Fruit fly (Drosophila melanogaster): ENCODE data around the gene Mnt.
A peak's percentile ranks its signal among the peaks of the same experiment; 100 is the strongest.

Mnt gene

DNA sequence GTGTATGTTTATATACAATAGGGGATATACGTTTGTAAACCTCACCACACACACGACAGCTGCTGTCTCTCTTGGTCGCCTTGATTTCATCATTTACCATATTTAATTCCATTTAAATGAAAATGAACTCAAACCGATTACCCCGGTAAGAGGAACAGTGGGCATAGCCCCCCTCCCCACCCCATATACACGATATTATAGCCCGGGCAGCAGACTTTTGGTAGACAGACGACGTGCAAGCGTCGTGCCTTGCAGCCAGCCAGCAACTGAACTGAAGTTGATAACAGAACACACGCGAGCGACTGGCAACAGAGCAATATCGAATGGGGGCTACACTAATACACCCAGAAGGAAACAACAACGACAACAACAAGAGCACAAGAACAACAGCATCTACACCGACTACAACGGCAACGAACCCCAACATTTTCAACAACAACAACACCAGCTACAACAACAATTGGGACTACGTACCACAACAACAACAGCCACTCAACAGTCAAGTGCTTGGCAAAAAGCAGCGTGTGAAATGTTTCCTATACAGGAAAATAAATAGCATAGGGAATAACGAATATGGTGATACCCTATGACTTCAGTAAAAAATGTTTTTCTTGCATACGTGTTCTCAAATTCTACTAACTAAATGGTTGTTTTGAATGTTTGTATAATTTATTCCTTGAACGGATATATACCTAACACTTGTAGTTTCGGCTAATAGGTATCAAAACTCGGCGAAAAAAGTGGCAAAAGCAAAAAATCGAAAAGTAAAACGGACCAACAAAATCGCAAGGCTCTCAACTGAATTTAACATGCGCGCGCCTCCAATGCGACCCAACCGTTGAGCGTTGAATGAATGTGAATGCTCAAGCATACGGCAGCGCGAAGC, 71.6 kb downstream of the Mnt start:
- TF ChIP-seq gce (GFP tag; IDR thresholded peaks at IDR 0.05) (peak; percentile 58; the same call in 2 of the 3 replicates), CG17612 (GFP tag; IDR thresholded peaks at IDR 0.05) (peak; percentile 78), CG18011 (GFP tag; optimal IDR thresholded peaks at IDR 0.05) (no peak), cas (GFP tag; IDR thresholded peaks at IDR 0.05) (peak; percentile 50), CG7839 (tag; optimal IDR thresholded peaks at IDR 0.05) (peak; percentile 91), CG10274 (GFP tag; optimal IDR thresholded peaks at IDR 0.05) (peak; percentile 89), CG11398 (GFP tag; optimal IDR thresholded peaks at IDR 0.05) (peak; percentile 81), her (GFP tag; optimal IDR thresholded peaks at IDR 0.05) (peak; percentile 86), ssp (GFP tag; IDR thresholded peaks at IDR 0.05) (peak; percentile 51; the same call in 1 of the 2 replicates), CG17568 (GFP tag; optimal IDR thresholded peaks at IDR 0.05) (peak; percentile 66), CrebB (tag; optimal IDR thresholded peaks at IDR 0.05) (peak; percentile 61), lov (optimal IDR thresholded peaks at IDR 0.05) (no peak), lov (GFP tag; IDR thresholded peaks at IDR 0.05) (peak; percentile 48; the same call in 1 of the 3 replicates), Hr3 (GFP tag; optimal IDR thresholded peaks at IDR 0.05) (peak; percentile 53), B-H1 (GFP tag; IDR thresholded peaks at IDR 0.05) (peak; percentile 70), rib (GFP tag; IDR thresholded peaks at IDR 0.05) (no peak; the same call in 1 of the 2 replicates), CG8478 (optimal IDR thresholded peaks at IDR 0.05) (no peak), D19A (tag; optimal IDR thresholded peaks at IDR 0.05) (peak; percentile 98), CG13287 (GFP tag; IDR thresholded peaks at IDR 0.05; ENCODE audit: partially characterized antibody) (no peak), z (GFP tag; IDR thresholded peaks at IDR 0.05) (peak; percentile 64; the same call in 1 of the 3 replicates), insv (GFP tag; optimal IDR thresholded peaks at IDR 0.05) (no peak), CG2678 (tag; optimal IDR thresholded peaks at IDR 0.05) (peak; percentile 91), org-1 (GFP tag; optimal IDR thresholded peaks at IDR 0.05) (peak; percentile 77), CG13123 (GFP tag; optimal IDR thresholded peaks at IDR 0.05) (peak; percentile 49), CG6791 (GFP tag; IDR thresholded peaks at IDR 0.05; ENCODE audit: partially characterized antibody) (peak; percentile 57; the same call in 2 of the 3 replicates), CG4854 (GFP tag; optimal IDR thresholded peaks at IDR 0.05) (peak; percentile 60), CG9817 (tag; optimal IDR thresholded peaks at IDR 0.05) (peak; percentile 70), Atf-2 (GFP tag; optimal IDR thresholded peaks at IDR 0.05) (peak; percentile 87), CG1529 (GFP tag; optimal IDR thresholded peaks at IDR 0.05) (peak; percentile 55), sim (GFP tag; IDR thresholded peaks at IDR 0.05) (peak; percentile 47; the same call in 1 of the 2 replicates), gem (tag; optimal IDR thresholded peaks at IDR 0.05) (peak; percentile 92), CG1024 (GFP tag; IDR thresholded peaks at IDR 0.05) (peak; percentile 59), Sry-β (GFP tag; optimal IDR thresholded peaks at IDR 0.05) (no peak), CG9437 (GFP tag; optimal IDR thresholded peaks at IDR 0.05) (peak; percentile 37), CG8944 (GFP tag; optimal IDR thresholded peaks at IDR 0.05) (peak; percentile 76), cato (GFP tag; optimal IDR thresholded peaks at IDR 0.05; ENCODE audit: borderline replicate concordance) (peak; percentile 61), unc-4 (GFP tag; IDR thresholded peaks at IDR 0.05; ENCODE audit: partially characterized antibody) (no peak), Atf3 (GFP tag; optimal IDR thresholded peaks at IDR 0.05) (peak; percentile 63), CG2129 (GFP tag; IDR thresholded peaks at IDR 0.05; ENCODE audit: partially characterized antibody) (no peak), CG18262 (tag; optimal IDR thresholded peaks at IDR 0.05) (peak; percentile 61), CG10431 (GFP tag; optimal IDR thresholded peaks at IDR 0.05) (no peak), so (GFP tag; IDR thresholded peaks at IDR 0.05) (peak; percentile 85), Oaz (GFP tag; IDR thresholded peaks at IDR 0.05) (peak; percentile 62), CG16779 (GFP tag; IDR thresholded peaks at IDR 0.05) (peak; percentile 48; the same call in 1 of the 2 replicates), CG7271 (tag; optimal IDR thresholded peaks at IDR 0.05) (no peak), CG11560 (tag; IDR thresholded peaks at IDR 0.05) (peak; percentile 27; the same call in 2 of the 3 replicates), Eip74EF (GFP tag; optimal IDR thresholded peaks at IDR 0.05) (peak in 1 of 2 experiments; percentile 76), CG4424 (GFP tag; optimal IDR thresholded peaks at IDR 0.05) (peak; percentile 69)
